Worm (Caenorhabditis elegans): ENCODE results near the gene ddx-17.
A peak's percentile ranks its signal among the peaks of the same experiment; 100 is the strongest.

ddx-17 gene

ce11 chrV:14023074-14023473 is 11.2 kb upstream of the ddx-17 start, which contains the start of gene T08G5.15:
Gene T08G5.15 (minus strand): TSS chrV:14023174.
- TF ChIP-seq B0261.1 (tag; optimal IDR thresholded peaks at IDR 0.05) = no peak
- no peak for TF ChIP-seq nfya-1 (tag; optimal IDR thresholded peaks at IDR 0.05; ENCODE audit: borderline replicate concordance, insufficient read depth)
- TF ChIP-seq egrh-3 (GFP tag; IDR thresholded peaks at IDR 0.05) = no peak
- TF ChIP-seq pha-4 (tag; optimal IDR thresholded peaks at IDR 0.05) = no peak
- no peak for TF ChIP-seq K11D2.4 (GFP tag; IDR thresholded peaks at IDR 0.05)
- no peak for TF ChIP-seq mxl-1 (tag; optimal IDR thresholded peaks at IDR 0.05)
- no peak for TF ChIP-seq T07F8.4 (tag; optimal IDR thresholded peaks at IDR 0.05)

- TF ChIP-seq nhr-80 (tag; optimal IDR thresholded peaks at IDR 0.05) = peak; percentile 40
- no peak for TF ChIP-seq let-526 (GFP tag; IDR thresholded peaks at IDR 0.05)
- TF ChIP-seq F22D6.2 (tag; optimal IDR thresholded peaks at IDR 0.05) = no peak
- no peak for TF ChIP-seq nfya-2 (GFP tag; IDR thresholded peaks at IDR 0.05)
Observed at ce11 chrV:14018640-14019039, 6.8 kb upstream of the ddx-17 start, which contains the start of the genes mtl-2 and T08G5.1. Gene mtl-2 (minus strand): TSS chrV:14018673. Gene T08G5.1 (plus strand): TSS chrV:14018766.

ce11 chrV:14017476-14017875 is 5.6 kb upstream of the ddx-17 start, which contains the start of gene srh-308:
Gene srh-308 (minus strand): TSS chrV:14017576.
- no peak for TF ChIP-seq nhr-179 (tag; optimal IDR thresholded peaks at IDR 0.05)
- TF ChIP-seq chd-7 (tag; optimal IDR thresholded peaks at IDR 0.05) = no peak
- TF ChIP-seq snpc-1.3 (tag; optimal IDR thresholded peaks at IDR 0.05; ENCODE audit: insufficient read depth) = no peak
- no peak for TF ChIP-seq ccch-3 (GFP tag; optimal IDR thresholded peaks at IDR 0.05)
- TF ChIP-seq lin-40 (tag; optimal IDR thresholded peaks at IDR 0.05) = no peak
- no peak for TF ChIP-seq ets-4 (GFP tag; optimal IDR thresholded peaks at IDR 0.05)
- no peak for TF ChIP-seq repo-1 (tag; optimal IDR thresholded peaks at IDR 0.05)
- TF ChIP-seq ceh-100 (GFP tag; IDR thresholded peaks at IDR 0.05) = no peak
- TF ChIP-seq K11D2.4 (GFP tag; IDR thresholded peaks at IDR 0.05) = no peak
- TF ChIP-seq nfyb-1 (GFP tag; IDR thresholded peaks at IDR 0.05) = no peak
- no peak for TF ChIP-seq cebp-1 (GFP tag; IDR thresholded peaks at IDR 0.05)
- no peak for TF ChIP-seq cebp-1 (tag; optimal IDR thresholded peaks at IDR 0.05)

ce11 chrV:14014395-14014794 is 2.5 kb upstream of the ddx-17 start, which contains the start of gene end-3:
Gene end-3 (plus strand): TSS chrV:14014695.
- no peak for TF ChIP-seq aptf-3 (GFP tag; IDR thresholded peaks at IDR 0.05)
- TF ChIP-seq ztf-3 (GFP tag; optimal IDR thresholded peaks at IDR 0.05) = no peak
- TF ChIP-seq efl-1 (GFP tag; optimal IDR thresholded peaks at IDR 0.05) = no peak
- TF ChIP-seq egl-18 (GFP tag; IDR thresholded peaks at IDR 0.05) = no peak
- no peak for TF ChIP-seq nhr-27 (tag; optimal IDR thresholded peaks at IDR 0.05)
- TF ChIP-seq mcd-1 (GFP tag; IDR thresholded peaks at IDR 0.05) = no peak
- TF ChIP-seq ztf-22 (GFP tag; optimal IDR thresholded peaks at IDR 0.05) = no peak
- no peak for TF ChIP-seq C06A6.2 (GFP tag; conservative IDR thresholded peaks at IDR 0.05)
- no peak for TF ChIP-seq Y56A3A.18 (GFP tag; IDR thresholded peaks at IDR 0.05)
- no peak for TF ChIP-seq F57C9.4 (tag; optimal IDR thresholded peaks at IDR 0.05)
- TF ChIP-seq D2030.7 (GFP tag; IDR thresholded peaks at IDR 0.05) = no peak
- TF ChIP-seq lin-35 (GFP tag; optimal IDR thresholded peaks at IDR 0.05) = no peak
- TF ChIP-seq Y95B8A.8 (GFP tag; IDR thresholded peaks at IDR 0.05) = no peak
- no peak for TF ChIP-seq nhr-90 (tag; optimal IDR thresholded peaks at IDR 0.05)
- TF ChIP-seq madf-8 (GFP tag; conservative IDR thresholded peaks at IDR 0.05) = no peak
- no peak for TF ChIP-seq cebp-2 (GFP tag; IDR thresholded peaks at IDR 0.05)
- no peak for TF ChIP-seq dpff-1 (tag; optimal IDR thresholded peaks at IDR 0.05)
- no peak for TF ChIP-seq bed-2 (GFP tag; IDR thresholded peaks at IDR 0.05)
- TF ChIP-seq ZK185.1 (tag; optimal IDR thresholded peaks at IDR 0.05; ENCODE audit: poor library complexity, severe bottlenecking) = no peak
- TF ChIP-seq die-1 (tag; optimal IDR thresholded peaks at IDR 0.05) = no peak

Measured in whole organism, young adult.